Fruit fly (Drosophila melanogaster) whole organism: Measurements from ENCODE around the gene CG4658.

Source experiments
- Dll ChIP-seq: fragments of >200 bp; optimal IDR thresholded peaks from 2 replicates; lab custom pipeline; 2017
- EcR ChIP-seq, 2 experiments: fragments of >200 bp; optimal IDR thresholded peaks; 2 replicates each; lab custom pipeline; 2017; ENCODE audit warnings: missing biosample characterization in 2 of 2, missing genetic modification characterization in 2 of 2, missing genetic modification reagents in 2 of 2
- psq ChIP-seq: fragments of >200 bp; optimal IDR thresholded peaks from 2 replicates; lab custom pipeline; 2017

dm6 chr2L:9981809-9982208 lies 24.9 kb downstream of the CG4658 start:
- TF ChIP-seq psq (lab: Kevin White, UChicago): no peak
- no peak for TF ChIP-seq EcR (GFP tag; optimal IDR thresholded peaks at IDR 0.05; lab: Kevin White, UChicago)
- no peak for TF ChIP-seq Dll (lab: Kevin White, UChicago)
